Fruit fly (Drosophila melanogaster) whole organism, prepupa: ENCODE measurements around the gene IFT57.
A peak's percentile ranks its signal among the peaks of the same experiment; 100 is the strongest.

Experiments used
- Blimp-1 ChIP-seq: fragments of 200-800 bp; sonication (Bioruptor generic); optimal IDR thresholded peaks from 3 replicates; lab custom pipeline; 2017; ENCODE audit warnings: missing biosample characterization, missing genetic modification characterization, mild to moderate bottlenecking, moderate library complexity, missing genetic modification reagents
- CG10631 ChIP-seq: fragments of 200-800 bp; sonication (Bioruptor generic); optimal IDR thresholded peaks from 2 replicates; lab custom pipeline; 2016; ENCODE audit warnings: missing biosample characterization, missing genetic modification characterization
- CG10669 ChIP-seq: fragments of 200-800 bp; sonication (Bioruptor generic); optimal IDR thresholded peaks from 3 replicates; lab custom pipeline; 2018; ENCODE audit warnings: missing biosample characterization, mild to moderate bottlenecking, missing genetic modification characterization, moderate library complexity
- CG11294 ChIP-seq: fragments of 200-800 bp; sonication (Bioruptor generic); IDR thresholded peaks from 2 replicates; pipeline ENCODE4 v1.3.6; 2022; ENCODE audit warnings: missing biosample characterization, missing genetic modification characterization
- CG11762 ChIP-seq: fragments of 200-800 bp; sonication (Bioruptor generic); optimal IDR thresholded peaks from 3 replicates; lab custom pipeline; 2016; ENCODE audit warnings: missing biosample characterization, missing genetic modification characterization; ENCODE audit not compliant: insufficient read depth
- CG11902 ChIP-seq: fragments of 200-800 bp; sonication (Bioruptor generic); optimal IDR thresholded peaks from 3 replicates; lab custom pipeline; 2016; ENCODE audit warnings: missing biosample characterization, missing genetic modification characterization
- CG15336 ChIP-seq: fragments of 200-800 bp; sonication (Bioruptor generic); IDR thresholded peaks from 2 replicates; pipeline ENCODE4 v1.3.6; 2022; ENCODE audit warnings: missing biosample characterization, missing genetic modification characterization
- CG1621 ChIP-seq: fragments of 200-800 bp; sonication (Bioruptor generic); optimal IDR thresholded peaks from 3 replicates; lab custom pipeline; 2018; ENCODE audit warnings: missing biosample characterization, mild to moderate bottlenecking, missing genetic modification characterization
- CG16779 ChIP-seq: fragments of 200-800 bp; sonication (Bioruptor generic); optimal IDR thresholded peaks from 3 replicates; lab custom pipeline; 2017; ENCODE audit warnings: missing biosample characterization, mild to moderate bottlenecking, missing genetic modification characterization
- CG3032 ChIP-seq: fragments of 200-800 bp; optimal IDR thresholded peaks from 2 replicates; lab custom pipeline; 2019; ENCODE audit warnings: missing biosample characterization, mild to moderate bottlenecking, missing genetic modification characterization, moderate library complexity
- CG31627 ChIP-seq: fragments of 200-800 bp; sonication (Bioruptor generic); optimal IDR thresholded peaks from 3 replicates; lab custom pipeline; 2016; ENCODE audit warnings: missing biosample characterization, missing genetic modification characterization
- CG34406 ChIP-seq: fragments of 200-800 bp; sonication (Bioruptor generic); optimal IDR thresholded peaks from 3 replicates; lab custom pipeline; 2016; ENCODE audit warnings: missing biosample characterization, missing genetic modification characterization
- CG4318 ChIP-seq: fragments of 200-800 bp; sonication (Bioruptor generic); optimal IDR thresholded peaks from 3 replicates; lab custom pipeline; 2017; ENCODE audit warnings: missing biosample characterization, mild to moderate bottlenecking, missing genetic modification characterization
- CG6276 ChIP-seq: fragments of 200-800 bp; sonication (Bioruptor generic); optimal IDR thresholded peaks from 2 replicates; lab custom pipeline; 2017; ENCODE audit warnings: missing biosample characterization, mild to moderate bottlenecking, missing genetic modification characterization
- CG6792 ChIP-seq: fragments of 200-800 bp; sonication (Bioruptor generic); optimal IDR thresholded peaks from 3 replicates; lab custom pipeline; 2016; ENCODE audit warnings: missing biosample characterization, missing genetic modification characterization
- CG6808 ChIP-seq: fragments of 200-800 bp; sonication (Bioruptor generic); optimal IDR thresholded peaks from 3 replicates; lab custom pipeline; 2017; ENCODE audit warnings: missing biosample characterization, missing genetic modification characterization, mild to moderate bottlenecking, moderate library complexity, missing genetic modification reagents
- CG7368 ChIP-seq: fragments of 200-800 bp; sonication (Bioruptor generic); optimal IDR thresholded peaks from 3 replicates; lab custom pipeline; 2016; ENCODE audit warnings: missing biosample characterization, missing genetic modification characterization
- CG8119 ChIP-seq: fragments of 200-800 bp; sonication (Bioruptor generic); IDR thresholded peaks from 3 replicates; pipeline ENCODE4 v1.3.6; 2022; ENCODE audit warnings: missing biosample characterization, missing genetic modification characterization
- CG9139 ChIP-seq: fragments of 200-800 bp; sonication (Bioruptor generic); optimal IDR thresholded peaks from 3 replicates; lab custom pipeline; 2017; ENCODE audit warnings: missing biosample characterization, mild to moderate bottlenecking, missing genetic modification characterization
- Eip78C ChIP-seq: fragments of 200-800 bp; sonication (Bioruptor generic); peaks from one replicate; lab custom pipeline; 2016; ENCODE audit warnings: missing biosample characterization, missing genetic modification characterization
- Eip93F ChIP-seq: fragments of 200-800 bp; sonication (Bioruptor generic); optimal IDR thresholded peaks from 2 replicates; lab custom pipeline; 2016; ENCODE audit warnings: missing biosample characterization, mild to moderate bottlenecking, missing genetic modification characterization
- Ets96B ChIP-seq: fragments of 200-800 bp; optimal IDR thresholded peaks from 2 replicates; lab custom pipeline; 2019; ENCODE audit warnings: missing biosample characterization, mild to moderate bottlenecking, missing genetic modification characterization, moderate library complexity
- Hr38 ChIP-seq: sonication (Bioruptor generic); optimal IDR thresholded peaks from 2 replicates; lab custom pipeline; 2016; ENCODE audit warnings: missing biosample characterization, missing genetic modification characterization
- Met ChIP-seq: fragments of 200-800 bp; sonication (Bioruptor generic); optimal IDR thresholded peaks from 3 replicates; lab custom pipeline; 2016; ENCODE audit warnings: missing biosample characterization, missing genetic modification characterization
- OdsH ChIP-seq: fragments of 200-800 bp; sonication (Bioruptor generic); optimal IDR thresholded peaks from 3 replicates; lab custom pipeline; 2016; ENCODE audit warnings: missing biosample characterization, missing genetic modification characterization
- Sox102F ChIP-seq: fragments of 200-800 bp; sonication (Bioruptor generic); optimal IDR thresholded peaks from 2 replicates; lab custom pipeline; 2016; ENCODE audit warnings: missing biosample characterization, mild to moderate bottlenecking, missing genetic modification characterization
- Sox14 ChIP-seq: fragments of 200-800 bp; sonication (Bioruptor generic); optimal IDR thresholded peaks from 3 replicates; lab custom pipeline; 2016; ENCODE audit warnings: missing biosample characterization, missing genetic modification characterization
- Sox15 ChIP-seq: fragments of 200-800 bp; sonication (Bioruptor generic); optimal IDR thresholded peaks from 3 replicates; lab custom pipeline; 2016; ENCODE audit warnings: missing biosample characterization, missing genetic modification characterization
- acj6 ChIP-seq: fragments of 200-800 bp; sonication (Bioruptor generic); optimal IDR thresholded peaks from 3 replicates; lab custom pipeline; 2016; ENCODE audit warnings: missing biosample characterization, missing genetic modification characterization
- cyc ChIP-seq: fragments of 200-800 bp; sonication (Bioruptor generic); optimal IDR thresholded peaks from 3 replicates; lab custom pipeline; 2016; ENCODE audit warnings: missing biosample characterization, missing genetic modification characterization
- dac ChIP-seq: fragments of 200-800 bp; sonication (Bioruptor generic); optimal IDR thresholded peaks from 2 replicates; lab custom pipeline; 2017; ENCODE audit warnings: missing biosample characterization, mild to moderate bottlenecking, missing genetic modification characterization
- eg ChIP-seq: fragments of 200-800 bp; sonication (Bioruptor generic); IDR thresholded peaks from 3 replicates; pipeline ENCODE4 v1.3.6; 2022; ENCODE audit warnings: missing biosample characterization, missing genetic modification characterization
- esn ChIP-seq: fragments of 200-800 bp; sonication (Bioruptor generic); optimal IDR thresholded peaks from 2 replicates; lab custom pipeline; 2016; ENCODE audit warnings: missing biosample characterization, mild to moderate bottlenecking, missing genetic modification characterization, moderate library complexity
- fd59A ChIP-seq: fragments of 200-800 bp; sonication (Bioruptor generic); optimal IDR thresholded peaks from 2 replicates; lab custom pipeline; 2017; ENCODE audit warnings: missing biosample characterization, mild to moderate bottlenecking, missing genetic modification characterization, missing genetic modification reagents
- fd85E ChIP-seq: fragments of 200-800 bp; sonication (Bioruptor generic); optimal IDR thresholded peaks from 3 replicates; lab custom pipeline; 2016; ENCODE audit warnings: missing biosample characterization, missing genetic modification characterization
- lz ChIP-seq: fragments of 200-800 bp; sonication (Bioruptor generic); optimal IDR thresholded peaks from 3 replicates; lab custom pipeline; 2016; ENCODE audit warnings: missing biosample characterization, missing genetic modification characterization
- pdm3 ChIP-seq: fragments of 200-800 bp; sonication (Bioruptor generic); optimal IDR thresholded peaks from 3 replicates; lab custom pipeline; 2016; ENCODE audit warnings: missing biosample characterization, missing genetic modification characterization
- salr ChIP-seq, 2 experiments: fragments of 200-800 bp; sonication (Bioruptor generic); optimal IDR thresholded peaks; 3 replicates each; lab custom pipeline; 2016 to 2018; ENCODE audit warnings: missing biosample characterization in 2 of 2, missing genetic modification characterization in 2 of 2, mild to moderate bottlenecking in 1 of 2
- spab ChIP-seq: fragments of 200-800 bp; sonication (Bioruptor generic); optimal IDR thresholded peaks from 2 replicates; lab custom pipeline; 2017; ENCODE audit warnings: missing biosample characterization, mild to moderate bottlenecking, missing genetic modification characterization, missing genetic modification reagents
- ss ChIP-seq, 2 experiments: fragments of 200-800 bp; sonication (Bioruptor generic); optimal IDR thresholded peaks; 2 replicates in 1 of 2; 3 replicates in 1 of 2; lab custom pipeline; 2017 to 2018; ENCODE audit warnings: mild to moderate bottlenecking in 2 of 2, missing biosample characterization in 2 of 2, missing genetic modification characterization in 2 of 2, moderate library complexity in 1 of 2
- svp ChIP-seq: fragments of 200-800 bp; sonication (Bioruptor generic); peaks from one replicate; lab custom pipeline; 2016; ENCODE audit warnings: missing biosample characterization, missing genetic modification characterization
- topi ChIP-seq: fragments of 200-800 bp; sonication (Bioruptor generic); optimal IDR thresholded peaks from 3 replicates; lab custom pipeline; 2016; ENCODE audit warnings: missing biosample characterization, missing genetic modification characterization
- vri ChIP-seq: fragments of 200-800 bp; sonication (Bioruptor generic); optimal IDR thresholded peaks from 3 replicates; lab custom pipeline; 2016; ENCODE audit warnings: missing biosample characterization, mild to moderate bottlenecking, missing genetic modification characterization

The IFT57 gene

dm6 chr2L:3557471-3557870 lies 26.9 kb downstream of the IFT57 start (continued):
- TF ChIP-seq CG1621 (peak; percentile 68), CG11902 (GFP tag; lab: Kevin White, UChicago) (no peak), topi (no peak), salr (GFP tag; optimal IDR thresholded peaks at IDR 0.05; lab: Kevin White, UChicago) (peak in 1 of 2 experiments; percentile 15), CG11294 (no peak), CG16779 (tag; lab: Kevin White, UChicago) (no peak), Eip93F (GFP tag; lab: Kevin White, UChicago) (no peak), CG3032 (tag; lab: Kevin White, UChicago) (peak; percentile 60), Sox15 (GFP tag; lab: Kevin White, UChicago) (no peak), CG10669 (peak; percentile 47), fd85E (no peak), CG6276 (GFP tag; lab: Kevin White, UChicago) (peak; percentile 15), Met (peak; percentile 8), pdm3 (GFP tag; lab: Kevin White, UChicago) (peak; percentile 57), eg (GFP tag; lab: Robert Waterston, UW) (0 out of 3 replicates have a peak, but pooled peaks have one; percentile 15), CG4318 (peak; percentile 18), OdsH (GFP tag; lab: Kevin White, UChicago) (peak; percentile 35), fd59A (GFP tag; lab: Kevin White, UChicago) (peak; percentile 52)

- TF ChIP-seq cyc (GFP tag; lab: Kevin White, UChicago): peak; percentile 14
- TF ChIP-seq CG3032 (tag; lab: Kevin White, UChicago): peak; percentile 52
- no peak for TF ChIP-seq esn
- no peak for TF ChIP-seq CG16779 (tag; lab: Kevin White, UChicago)
- TF ChIP-seq CG6808 (GFP tag; lab: Kevin White, UChicago): peak; percentile 11
- TF ChIP-seq Eip78C (GFP tag; lab: Kevin White, UChicago): peak; percentile 46
- peak; percentile 9 for TF ChIP-seq CG34406 (GFP tag; lab: Kevin White, UChicago)
- TF ChIP-seq CG11902 (GFP tag; lab: Kevin White, UChicago): peak; percentile 12
- peak; percentile 37 for TF ChIP-seq svp (GFP tag; lab: Kevin White, UChicago)
- peak; percentile 12 for TF ChIP-seq spab
- no peak for TF ChIP-seq dac (GFP tag; lab: Kevin White, UChicago)
- no peak for TF ChIP-seq CG6792
- TF ChIP-seq CG15336: no peak
- TF ChIP-seq acj6: no peak
- TF ChIP-seq topi: peak; percentile 32
- TF ChIP-seq CG6276 (GFP tag; lab: Kevin White, UChicago): no peak
- peak; percentile 51 for TF ChIP-seq CG10669
- TF ChIP-seq Ets96B: peak; percentile 52
Observed at dm6 chr2L:3558299-3558698, 27.7 kb downstream of the IFT57 start.

dm6 chr2L:3559647-3560046 lies 29.1 kb downstream of the IFT57 start:
- peak; percentile 55 for TF ChIP-seq Met
- no peak for TF ChIP-seq salr (GFP tag; optimal IDR thresholded peaks at IDR 0.05; lab: Kevin White, UChicago)
- peak; percentile 30 for TF ChIP-seq vri (GFP tag; lab: Kevin White, UChicago)
- TF ChIP-seq CG9139 (GFP tag; lab: Kevin White, UChicago): no peak
- TF ChIP-seq spab: no peak
- TF ChIP-seq acj6: peak; percentile 33
- TF ChIP-seq CG34406 (GFP tag; lab: Kevin White, UChicago): peak; percentile 18
- no peak for TF ChIP-seq dac (GFP tag; lab: Kevin White, UChicago)
- peak; percentile 19 for TF ChIP-seq topi
- no peak for TF ChIP-seq ss (GFP tag; optimal IDR thresholded peaks at IDR 0.05; lab: Kevin White, UChicago)
- TF ChIP-seq Blimp-1 (GFP tag; lab: Kevin White, UChicago): no peak
- peak; percentile 6 for TF ChIP-seq fd59A (GFP tag; lab: Kevin White, UChicago)
- no peak for TF ChIP-seq eg (GFP tag; lab: Robert Waterston, UW)
- TF ChIP-seq OdsH (GFP tag; lab: Kevin White, UChicago): peak; percentile 63
- TF ChIP-seq Sox14 (GFP tag; lab: Kevin White, UChicago): no peak
- no peak for TF ChIP-seq CG11902 (GFP tag; lab: Kevin White, UChicago)
- TF ChIP-seq CG6276 (GFP tag; lab: Kevin White, UChicago): no peak
- TF ChIP-seq Sox102F: peak; percentile 38
- TF ChIP-seq Hr38 (GFP tag; lab: Kevin White, UChicago): no peak
- peak; percentile 11 for TF ChIP-seq lz
- no peak for TF ChIP-seq CG7368
- TF ChIP-seq pdm3 (GFP tag; lab: Kevin White, UChicago): peak; percentile 46
- peak; percentile 57 for TF ChIP-seq Eip78C (GFP tag; lab: Kevin White, UChicago)
- TF ChIP-seq CG10669: peak; percentile 32
- TF ChIP-seq Ets96B: peak; percentile 43
- no peak for TF ChIP-seq cyc (GFP tag; lab: Kevin White, UChicago)
- peak; percentile 14 for TF ChIP-seq CG3032 (tag; lab: Kevin White, UChicago)
- peak; percentile 1 for TF ChIP-seq CG11762
- peak; percentile 56 for TF ChIP-seq svp (GFP tag; lab: Kevin White, UChicago)
- no peak for TF ChIP-seq CG11294
- no peak for TF ChIP-seq CG1621
- peak; percentile 27 for TF ChIP-seq CG10631 (GFP tag; lab: Kevin White, UChicago)
- TF ChIP-seq CG6792: peak; percentile 5
- no peak for TF ChIP-seq CG8119 (GFP tag; lab: Robert Waterston, UW)
- TF ChIP-seq CG31627 (GFP tag; lab: Kevin White, UChicago): peak; percentile 9
- no peak for TF ChIP-seq CG15336
- no peak for TF ChIP-seq Eip93F (GFP tag; lab: Kevin White, UChicago)
- no peak for TF ChIP-seq CG16779 (tag; lab: Kevin White, UChicago)
- peak; percentile 58 for TF ChIP-seq esn
